In the genomic region with DNA sequence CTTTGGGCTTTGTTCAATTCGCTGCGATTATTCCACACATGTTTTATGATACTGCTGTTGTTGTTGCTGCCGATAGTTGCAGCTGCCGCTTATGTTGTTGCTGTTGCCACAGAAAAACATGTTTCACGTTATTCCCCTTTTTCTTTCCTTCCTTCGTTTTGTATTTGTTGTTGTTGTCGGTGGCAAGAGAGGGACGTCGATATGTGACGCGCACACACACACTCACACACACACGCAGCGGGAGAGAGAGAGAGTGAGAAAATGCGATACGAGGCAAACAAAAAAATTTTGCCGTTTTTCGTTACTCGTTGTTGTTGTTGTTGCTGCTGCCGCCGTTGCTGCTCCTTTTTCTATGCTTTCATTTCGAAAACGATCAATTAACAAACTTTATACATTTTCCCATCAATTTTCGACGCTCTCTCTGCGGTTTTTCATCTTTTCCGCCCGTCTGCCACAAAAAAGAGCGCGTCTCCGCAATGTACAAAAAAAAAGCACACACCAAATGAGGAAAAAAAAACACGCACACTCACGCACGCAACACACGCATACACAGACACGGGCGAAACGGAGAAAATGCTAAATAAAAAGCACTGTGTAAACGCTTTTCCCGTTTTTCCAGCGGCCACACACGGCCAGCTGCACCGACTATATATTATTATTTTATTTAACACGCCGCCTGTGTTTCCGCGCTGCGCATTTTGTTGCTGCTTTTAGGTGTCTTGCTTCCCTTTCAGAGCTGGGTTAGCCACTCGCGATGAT, we compare ENCODE assay signal across 2 fruit fly cellular contexts.
TF ChIP-seq lines count a peak whose summit lies in the region.

No protein-coding gene starts in this region.

TF ChIP-seq in whole organism, embryonic, 481 proteins besides CTCF, POLR2A, EP300 and RAD21 (continued from another document):
- peak; percentile 91 for TF ChIP-seq CG3163 (GFP tag; optimal IDR thresholded peaks at IDR 0.05; lab: Kevin White, UChicago)
- no peak for TF ChIP-seq CG7963 (GFP tag; IDR thresholded peaks at IDR 0.05; lab: Robert Waterston, UW; ENCODE audit: partially characterized antibody)
- TF ChIP-seq CG11504 (tag; optimal IDR thresholded peaks at IDR 0.05; lab: Kevin White, UChicago) = peak; percentile 23
- TF ChIP-seq CG2129 (GFP tag; IDR thresholded peaks at IDR 0.05; lab: Robert Waterston, UW; ENCODE audit: partially characterized antibody) = no peak
- TF ChIP-seq CG6175 (GFP tag; IDR thresholded peaks at IDR 0.05; lab: Robert Waterston, UW) = peak; percentile 86
- TF ChIP-seq CG13296 (GFP tag; optimal IDR thresholded peaks at IDR 0.05; lab: Kevin White, UChicago) = no peak
- TF ChIP-seq Jarid2 (GFP tag; optimal IDR thresholded peaks at IDR 0.05; lab: Kevin White, UChicago) = peak; percentile 23
- TF ChIP-seq cg (GFP tag; optimal IDR thresholded peaks at IDR 0.05; lab: Kevin White, UChicago) = peak; percentile 91
- no peak for TF ChIP-seq CG8765 (GFP tag; IDR thresholded peaks at IDR 0.05; lab: Robert Waterston, UW)
- TF ChIP-seq CG10321 (GFP tag; IDR thresholded peaks at IDR 0.05; lab: Robert Waterston, UW) = peak; percentile 91
- no peak for TF ChIP-seq en (GFP tag; optimal IDR thresholded peaks at IDR 0.05; lab: Kevin White, UChicago)
- TF ChIP-seq Fer1 (GFP tag; optimal IDR thresholded peaks at IDR 0.05; lab: Kevin White, UChicago) = peak; percentile 13
- no peak for TF ChIP-seq CG7987 (GFP tag; optimal IDR thresholded peaks at IDR 0.05; lab: Kevin White, UChicago)
- no peak for TF ChIP-seq odd (GFP tag; optimal IDR thresholded peaks at IDR 0.05; lab: Kevin White, UChicago)
- TF ChIP-seq CG3065 (GFP tag; optimal IDR thresholded peaks at IDR 0.05; lab: Kevin White, UChicago) = no peak
- TF ChIP-seq Drgx (GFP tag; IDR thresholded peaks at IDR 0.05; lab: Robert Waterston, UW) = peak; percentile 67
- peak; percentile 11 for TF ChIP-seq sd (tag; optimal IDR thresholded peaks at IDR 0.05; lab: Kevin White, UChicago)
- no peak for TF ChIP-seq Max (GFP tag; optimal IDR thresholded peaks at IDR 0.05; lab: Kevin White, UChicago)
- no peak for TF ChIP-seq D (optimal IDR thresholded peaks at IDR 0.05; lab: Kevin White, UChicago)
- TF ChIP-seq D (GFP tag; optimal IDR thresholded peaks at IDR 0.05; lab: Kevin White, UChicago) = no peak
- TF ChIP-seq Aef1 (GFP tag; IDR thresholded peaks at IDR 0.05; lab: Robert Waterston, UW) = peak; percentile 10; the same call in 1 of the 3 replicates
- TF ChIP-seq dati (GFP tag; IDR thresholded peaks at IDR 0.05; lab: Robert Waterston, UW) = no peak
- TF ChIP-seq CG1832 (GFP tag; optimal IDR thresholded peaks at IDR 0.05; lab: Kevin White, UChicago) = peak; percentile 48
- no peak for TF ChIP-seq ftz-f1 (GFP tag; optimal IDR thresholded peaks at IDR 0.05; lab: Kevin White, UChicago)
- peak in 1 of 2 experiments; percentile 81 for TF ChIP-seq bsh (GFP tag; optimal IDR thresholded peaks at IDR 0.05; lab: Kevin White, UChicago)
- TF ChIP-seq CG1529 (GFP tag; optimal IDR thresholded peaks at IDR 0.05; lab: Kevin White, UChicago) = no peak
- no peak for TF ChIP-seq CG10366 (GFP tag; IDR thresholded peaks at IDR 0.05; lab: Robert Waterston, UW)
- peak; percentile 72 for TF ChIP-seq psq (GFP tag; optimal IDR thresholded peaks at IDR 0.05; lab: Kevin White, UChicago)
- TF ChIP-seq Nf-YC (tag; optimal IDR thresholded peaks at IDR 0.05; lab: Kevin White, UChicago) = peak; percentile 15
- TF ChIP-seq Rfx (GFP tag; IDR thresholded peaks at IDR 0.05; lab: Robert Waterston, UW) = no peak
- TF ChIP-seq CG18476 (GFP tag; optimal IDR thresholded peaks at IDR 0.05; lab: Kevin White, UChicago) = no peak
- no peak for TF ChIP-seq CG5953 (GFP tag; IDR thresholded peaks at IDR 0.05; lab: Robert Waterston, UW)
- no peak for TF ChIP-seq Side (GFP tag; optimal IDR thresholded peaks at IDR 0.05; lab: Kevin White, UChicago)
- TF ChIP-seq CG12219 (GFP tag; optimal IDR thresholded peaks at IDR 0.05; lab: Kevin White, UChicago) = no peak
- peak; percentile 22; the same call in 1 of the 2 replicates for TF ChIP-seq MBD-R2 (GFP tag; IDR thresholded peaks at IDR 0.05; lab: Robert Waterston, UW)
- TF ChIP-seq corto (GFP tag; optimal IDR thresholded peaks at IDR 0.05; lab: Kevin White, UChicago) = peak; percentile 61
- TF ChIP-seq ind (GFP tag; optimal IDR thresholded peaks at IDR 0.05; lab: Kevin White, UChicago) = no peak
- TF ChIP-seq nom (GFP tag; optimal IDR thresholded peaks at IDR 0.05; lab: Kevin White, UChicago) = peak; percentile 95
- peak; percentile 5 for TF ChIP-seq oc (tag; optimal IDR thresholded peaks at IDR 0.05; lab: Kevin White, UChicago)
- TF ChIP-seq Trl (optimal IDR thresholded peaks at IDR 0.05; lab: Kevin White, UChicago) = peak; percentile 52 to 87
- TF ChIP-seq Trl (GFP tag; optimal IDR thresholded peaks at IDR 0.05; lab: Kevin White, UChicago) = peak; percentile 18
- TF ChIP-seq MESR4 (GFP tag; optimal IDR thresholded peaks at IDR 0.05; lab: Kevin White, UChicago) = peak; percentile 73
- no peak for TF ChIP-seq CG16779 (GFP tag; IDR thresholded peaks at IDR 0.05; lab: Robert Waterston, UW)
- TF ChIP-seq Dref (GFP tag; IDR thresholded peaks at IDR 0.05; lab: Robert Waterston, UW) = no peak
- TF ChIP-seq CG10274 (GFP tag; optimal IDR thresholded peaks at IDR 0.05; lab: Kevin White, UChicago) = no peak
- peak; percentile 23; the same call in 1 of the 2 replicates for TF ChIP-seq crol (GFP tag; IDR thresholded peaks at IDR 0.05; lab: Robert Waterston, UW)

TF ChIP-seq in whole organism, prepupa, 60 proteins besides CTCF, POLR2A, EP300 and RAD21 (continued from another document):
- TF ChIP-seq fd59A (GFP tag; optimal IDR thresholded peaks at IDR 0.05; lab: Kevin White, UChicago) = peak; percentile 44
- TF ChIP-seq CG3032 (tag; optimal IDR thresholded peaks at IDR 0.05; lab: Kevin White, UChicago) = peak; percentile 68
- TF ChIP-seq Blimp-1 (GFP tag; optimal IDR thresholded peaks at IDR 0.05; lab: Kevin White, UChicago) = no peak
